Worm (Caenorhabditis elegans) whole organism, L2 larva: ENCODE data around the gene srsx-38.

ENCODE experiments used
- C34F6.9 ChIP-seq: fragments of 150-350 bp; optimal IDR thresholded peaks from 2 replicates; lab custom pipeline; 2014; ENCODE audit warnings: missing biosample characterization, missing genetic modification characterization
- F13H6.1 ChIP-seq: sonication (generic microtip); optimal IDR thresholded peaks from 2 replicates; lab custom pipeline; 2016; ENCODE audit warnings: missing genetic modification characterization, missing compliant biosample characterization
- R02D3.7 ChIP-seq: fragments of 150-350 bp; optimal IDR thresholded peaks from 2 replicates; lab custom pipeline; 2014; ENCODE audit warnings: missing biosample characterization, missing genetic modification characterization
- Y55F3AM.14 ChIP-seq: fragments of 200-800 bp; sonication (Bioruptor generic); optimal IDR thresholded peaks from 2 replicates; lab custom pipeline; 2018; ENCODE audit warnings: mild to moderate bottlenecking, missing genetic modification characterization, missing compliant biosample characterization
- alr-1 ChIP-seq: fragments of 150-350 bp; optimal IDR thresholded peaks from 2 replicates; lab custom pipeline; 2014; ENCODE audit warnings: missing biosample characterization, missing genetic modification characterization
- aly-2 ChIP-seq: fragments of 150-350 bp; optimal IDR thresholded peaks from 2 replicates; lab custom pipeline; 2014; ENCODE audit warnings: missing biosample characterization, missing genetic modification characterization
- ama-1 ChIP-seq: fragments of 150-350 bp; optimal IDR thresholded peaks from 2 replicates; lab custom pipeline; 2018; ENCODE audit warnings: inconsistent platforms
- blmp-1 ChIP-seq: sonication (generic microtip); optimal IDR thresholded peaks from 2 replicates; lab custom pipeline; 2017; ENCODE audit warnings: missing genetic modification characterization, mild to moderate bottlenecking, missing compliant biosample characterization, antibody characterized with exemption, moderate library complexity; ENCODE audit not compliant: insufficient read depth
- ceh-16 ChIP-seq: fragments of 150-350 bp; optimal IDR thresholded peaks from 2 replicates; lab custom pipeline; 2014; ENCODE audit warnings: missing biosample characterization, missing genetic modification characterization
- crh-2 ChIP-seq: sonication (generic microtip); optimal IDR thresholded peaks from 2 replicates; lab custom pipeline; 2017; ENCODE audit warnings: missing biosample characterization, missing genetic modification characterization
- egl-27 ChIP-seq: sonication (generic microtip); optimal IDR thresholded peaks from 3 replicates; lab custom pipeline; 2017; ENCODE audit warnings: missing biosample characterization, missing genetic modification reagents, missing genetic modification characterization
- elt-1 ChIP-seq: fragments of 150-350 bp; optimal IDR thresholded peaks from 2 replicates; lab custom pipeline; 2014; ENCODE audit warnings: missing biosample characterization, missing genetic modification characterization
- elt-3 ChIP-seq: sonication (generic microtip); optimal IDR thresholded peaks from 2 replicates; lab custom pipeline; 2017; ENCODE audit warnings: missing biosample characterization, missing genetic modification characterization
- fos-1 ChIP-seq: fragments of 150-350 bp; optimal IDR thresholded peaks from 2 replicates; lab custom pipeline; 2014; ENCODE audit warnings: missing biosample characterization, missing genetic modification characterization
- gmeb-1 ChIP-seq: fragments of 150-350 bp; optimal IDR thresholded peaks from 2 replicates; lab custom pipeline; 2014; ENCODE audit warnings: missing biosample characterization, missing genetic modification characterization
- lin-11 ChIP-seq: fragments of 150-350 bp; sonication (generic microtip); optimal IDR thresholded peaks from 2 replicates; lab custom pipeline; 2014; ENCODE audit warnings: missing biosample characterization, missing genetic modification characterization, inconsistent platforms, mixed read lengths
- lin-13 ChIP-seq: fragments of 150-350 bp; optimal IDR thresholded peaks from 2 replicates; lab custom pipeline; 2014; ENCODE audit warnings: missing biosample characterization, missing genetic modification reagents, missing genetic modification characterization
- lin-39 ChIP-seq: fragments of 150-350 bp; optimal IDR thresholded peaks from 2 replicates; lab custom pipeline; 2014; ENCODE audit warnings: missing biosample characterization, missing genetic modification reagents, missing genetic modification characterization
- lsy-2 ChIP-seq, 2 experiments: fragments of 150-350 bp in 1 of 2; sonication (generic microtip) in 1 of 2; optimal IDR thresholded peaks; 2 replicates each; lab custom pipeline; 2014 to 2017; ENCODE audit warnings: missing biosample characterization in 2 of 2, missing genetic modification characterization in 2 of 2
- mdl-1 ChIP-seq, 2 experiments: fragments of 150-350 bp in 1 of 2; sonication (generic microtip) in 1 of 2; optimal IDR thresholded peaks; 2 replicates each; lab custom pipeline; 2017; ENCODE audit warnings: missing biosample characterization in 2 of 2, missing genetic modification characterization in 2 of 2
- nhr-12 ChIP-seq: fragments of 150-350 bp; optimal IDR thresholded peaks from 2 replicates; lab custom pipeline; 2014; ENCODE audit warnings: missing biosample characterization, missing genetic modification characterization
- nhr-129 ChIP-seq: fragments of 150-350 bp; optimal IDR thresholded peaks from 2 replicates; lab custom pipeline; 2014; ENCODE audit warnings: missing biosample characterization, missing genetic modification characterization
- nhr-21 ChIP-seq: fragments of 150-350 bp; optimal IDR thresholded peaks from 2 replicates; lab custom pipeline; 2014; ENCODE audit warnings: missing biosample characterization, missing genetic modification characterization
- nhr-23 ChIP-seq: fragments of 150-350 bp; optimal IDR thresholded peaks from 2 replicates; lab custom pipeline; 2014; ENCODE audit warnings: missing biosample characterization, missing genetic modification reagents, missing genetic modification characterization
- nhr-237 ChIP-seq: fragments of 150-350 bp; optimal IDR thresholded peaks from 2 replicates; lab custom pipeline; 2014; ENCODE audit warnings: missing biosample characterization, missing genetic modification characterization
- nhr-6 ChIP-seq: fragments of 150-350 bp; optimal IDR thresholded peaks from 2 replicates; lab custom pipeline; 2014; ENCODE audit warnings: missing biosample characterization, missing genetic modification characterization
- nhr-77 ChIP-seq: fragments of 150-350 bp; optimal IDR thresholded peaks from 2 replicates; lab custom pipeline; 2014; ENCODE audit warnings: missing biosample characterization, missing genetic modification characterization
- peb-1 ChIP-seq: fragments of 150-350 bp; optimal IDR thresholded peaks from 2 replicates; lab custom pipeline; 2014; ENCODE audit warnings: missing biosample characterization, missing genetic modification characterization
- sem-4 ChIP-seq: fragments of 150-350 bp; optimal IDR thresholded peaks from 2 replicates; lab custom pipeline; 2014; ENCODE audit warnings: missing biosample characterization, missing genetic modification reagents, missing genetic modification characterization
- sma-3 ChIP-seq: sonication (generic microtip); optimal IDR thresholded peaks from 2 replicates; lab custom pipeline; 2016; ENCODE audit warnings: missing genetic modification reagents, missing genetic modification characterization, missing compliant biosample characterization
- sma-9 ChIP-seq, 2 experiments: fragments of 150-350 bp in 1 of 2; sonication (generic microtip) in 1 of 2; optimal IDR thresholded peaks; 2 replicates each; lab custom pipeline; 2014 to 2016; ENCODE audit warnings: missing genetic modification characterization in 2 of 2, mild to moderate bottlenecking in 1 of 2, missing biosample characterization in 1 of 2, missing compliant biosample characterization in 1 of 2, missing genetic modification reagents in 1 of 2, moderate library complexity in 1 of 2
- unc-55 ChIP-seq: fragments of 150-350 bp; sonication (generic microtip); optimal IDR thresholded peaks from 3 replicates; lab custom pipeline; 2014; ENCODE audit warnings: missing biosample characterization, missing genetic modification reagents, missing genetic modification characterization
- ztf-1 ChIP-seq: fragments of 200-800 bp; sonication (Bioruptor generic); conservative IDR thresholded peaks from 2 replicates; pipeline ENCODE4 v1.3.6; 2022; ENCODE audit warnings: missing genetic modification characterization, missing compliant biosample characterization
- ztf-11 ChIP-seq: sonication (generic microtip); optimal IDR thresholded peaks from 2 replicates; lab custom pipeline; 2017; ENCODE audit warnings: missing biosample characterization, missing genetic modification characterization
- ztf-4 ChIP-seq: fragments of 150-350 bp; optimal IDR thresholded peaks from 2 replicates; lab custom pipeline; 2014; ENCODE audit warnings: missing biosample characterization, missing genetic modification characterization

Gene srsx-38

ce11 chrV:15829907-15830306 is 22.6 kb upstream of the srsx-38 start, which contains the start of gene srbc-55:
TSS of gene srbc-55 (minus strand) at chrV:15830007.
- TF ChIP-seq egl-27 (tag; lab: Kevin White, UChicago) (no peak), sem-4 (tag; lab: Kevin White, UChicago) (no peak), unc-55 (GFP tag; lab: Kevin White, UChicago) (no peak), ama-1 (no peak), elt-1 (tag; lab: Kevin White, UChicago) (no peak), lin-11 (tag; lab: Kevin White, UChicago) (no peak), alr-1 (tag; lab: Kevin White, UChicago) (no peak)
- TF ChIP-seq, all 48 proteins: peak for 0

ce11 chrV:15826110-15826509 is 18.8 kb upstream of the srsx-38 start, which contains the start of gene srbc-51:
TSS of gene srbc-51 (plus strand) at chrV:15826410.
- TF ChIP-seq C34F6.9 = no peak
- no peak for TF ChIP-seq elt-1 (tag; lab: Kevin White, UChicago)
- no peak for TF ChIP-seq lin-39
- TF ChIP-seq sem-4 (tag; lab: Kevin White, UChicago) = no peak
- TF ChIP-seq nhr-23 (tag; lab: Kevin White, UChicago) = no peak
- TF ChIP-seq nhr-21 (tag; lab: Kevin White, UChicago) = no peak
- no peak for TF ChIP-seq elt-3 (tag; lab: Kevin White, UChicago)
- no peak for TF ChIP-seq sma-9 (GFP tag; optimal IDR thresholded peaks at IDR 0.05; lab: Kevin White, UChicago)
- no peak for TF ChIP-seq sma-9 (tag; optimal IDR thresholded peaks at IDR 0.05; lab: Kevin White, UChicago)
- TF ChIP-seq, all 48 proteins: peak for 0

- TF ChIP-seq nhr-77 (tag; lab: Kevin White, UChicago) (no peak), ztf-1 (GFP tag; lab: Robert Waterston, UW) (no peak), lin-11 (tag; lab: Kevin White, UChicago) (no peak), ztf-4 (tag; lab: Kevin White, UChicago) (no peak), elt-3 (tag; lab: Kevin White, UChicago) (no peak), C34F6.9 (no peak), ztf-11 (tag; lab: Kevin White, UChicago) (no peak), F13H6.1 (tag; lab: Kevin White, UChicago) (no peak), R02D3.7 (tag; lab: Kevin White, UChicago) (no peak), elt-1 (tag; lab: Kevin White, UChicago) (no peak), ama-1 (no peak), alr-1 (tag; lab: Kevin White, UChicago) (no peak), nhr-12 (tag; lab: Kevin White, UChicago) (no peak), fos-1 (tag; lab: Kevin White, UChicago) (no peak), aly-2 (tag; lab: Kevin White, UChicago) (no peak), sma-9 (GFP tag; optimal IDR thresholded peaks at IDR 0.05; lab: Kevin White, UChicago) (no peak), sma-9 (tag; optimal IDR thresholded peaks at IDR 0.05; lab: Kevin White, UChicago) (no peak), gmeb-1 (tag; lab: Kevin White, UChicago) (no peak)
Measured at ce11 chrV:15824866-15825265, 17.5 kb upstream of the srsx-38 start, which contains the start of gene srbc-50. TSS of gene srbc-50 (minus strand) at chrV:15824966.

ce11 chrV:15821398-15821797 is 14.1 kb upstream of the srsx-38 start, which contains the start of gene srbc-49:
TSS of gene srbc-49 (plus strand) at chrV:15821698.
- TF ChIP-seq lsy-2 (tag; optimal IDR thresholded peaks at IDR 0.05; lab: Kevin White, UChicago) = no peak
- no peak for TF ChIP-seq lin-13
- no peak for TF ChIP-seq nhr-237
- no peak for TF ChIP-seq Y55F3AM.14 (GFP tag; lab: Kevin White, UChicago)
- TF ChIP-seq sma-3 (GFP tag; lab: Kevin White, UChicago) = no peak
- TF ChIP-seq nhr-6 (tag; lab: Kevin White, UChicago) = no peak
- no peak for TF ChIP-seq nhr-77 (tag; lab: Kevin White, UChicago)
- TF ChIP-seq blmp-1 (tag; lab: Kevin White, UChicago) = no peak
- TF ChIP-seq nhr-12 (tag; lab: Kevin White, UChicago) = no peak

- TF ChIP-seq lin-39 (no peak), crh-2 (tag; lab: Kevin White, UChicago) (no peak), alr-1 (tag; lab: Kevin White, UChicago) (no peak), gmeb-1 (tag; lab: Kevin White, UChicago) (no peak), unc-55 (GFP tag; lab: Kevin White, UChicago) (no peak), ceh-16 (tag; lab: Kevin White, UChicago) (no peak), mdl-1 (tag; optimal IDR thresholded peaks at IDR 0.05; lab: Kevin White, UChicago) (no peak), nhr-129 (no peak), nhr-77 (tag; lab: Kevin White, UChicago) (no peak), nhr-23 (tag; lab: Kevin White, UChicago) (no peak), peb-1 (tag; lab: Kevin White, UChicago) (no peak), nhr-237 (no peak)
Measured at ce11 chrV:15819983-15820382, 12.7 kb upstream of the srsx-38 start, which contains the start of gene srbc-48. TSS of gene srbc-48 (plus strand) at chrV:15820283.
